Worm (Caenorhabditis elegans) whole organism, late embryonic: ENCODE data around the gene srsx-9.

Experiments used
- ama-1 ChIP-seq: fragments of 150-350 bp; optimal IDR thresholded peaks from 2 replicates; lab custom pipeline; 2014
- ceh-6 ChIP-seq: fragments of 200-800 bp; sonication (Bioruptor generic); optimal IDR thresholded peaks from 2 replicates; lab custom pipeline; 2018; ENCODE audit warnings: mild to moderate bottlenecking, missing genetic modification characterization, missing compliant biosample characterization
- dve-1 ChIP-seq: sonication (generic microtip); optimal IDR thresholded peaks from 2 replicates; lab custom pipeline; 2017; ENCODE audit warnings: antibody characterized with exemption, mild to moderate bottlenecking, missing genetic modification characterization, missing compliant biosample characterization
- elt-2 ChIP-seq: sonication (generic microtip); optimal IDR thresholded peaks from 2 replicates; lab custom pipeline; 2016; ENCODE audit warnings: missing genetic modification reagents, missing genetic modification characterization, missing compliant biosample characterization
- fax-1 ChIP-seq: sonication (generic microtip); optimal IDR thresholded peaks from 2 replicates; lab custom pipeline; 2016; ENCODE audit warnings: missing genotype, missing genetic modification characterization, missing compliant biosample characterization
- hlh-15 ChIP-seq: sonication (generic microtip); optimal IDR thresholded peaks from 2 replicates; lab custom pipeline; 2016; ENCODE audit warnings: missing genetic modification characterization, missing compliant biosample characterization
- hlh-6 ChIP-seq: sonication (generic microtip); optimal IDR thresholded peaks from 2 replicates; lab custom pipeline; 2016; ENCODE audit warnings: missing genotype, missing genetic modification characterization, missing compliant biosample characterization
- madf-2 ChIP-seq: sonication (generic microtip); optimal IDR thresholded peaks from 2 replicates; lab custom pipeline; 2017; ENCODE audit warnings: missing genetic modification characterization, missing compliant biosample characterization
- nhr-232 ChIP-seq: sonication (generic microtip); optimal IDR thresholded peaks from 2 replicates; lab custom pipeline; 2016; ENCODE audit warnings: missing genetic modification characterization, missing compliant biosample characterization
- pag-3 ChIP-seq: sonication (generic microtip); optimal IDR thresholded peaks from 2 replicates; lab custom pipeline; 2016; ENCODE audit warnings: missing compliant biosample characterization, missing genetic modification characterization, borderline replicate concordance
- pha-4 ChIP-seq: fragments of 150-350 bp; optimal IDR thresholded peaks from 2 replicates; lab custom pipeline; 2018; ENCODE audit warnings: missing biosample characterization, missing genetic modification reagents, missing genetic modification characterization
- pros-1 ChIP-seq: fragments of 150-350 bp; optimal IDR thresholded peaks from 2 replicates; lab custom pipeline; 2014; ENCODE audit warnings: missing biosample characterization, missing genetic modification reagents, missing genetic modification characterization
- unc-42 ChIP-seq: sonication (generic microtip); optimal IDR thresholded peaks from 2 replicates; lab custom pipeline; 2016; ENCODE audit warnings: missing genotype, missing genetic modification characterization, missing compliant biosample characterization

DNA sequence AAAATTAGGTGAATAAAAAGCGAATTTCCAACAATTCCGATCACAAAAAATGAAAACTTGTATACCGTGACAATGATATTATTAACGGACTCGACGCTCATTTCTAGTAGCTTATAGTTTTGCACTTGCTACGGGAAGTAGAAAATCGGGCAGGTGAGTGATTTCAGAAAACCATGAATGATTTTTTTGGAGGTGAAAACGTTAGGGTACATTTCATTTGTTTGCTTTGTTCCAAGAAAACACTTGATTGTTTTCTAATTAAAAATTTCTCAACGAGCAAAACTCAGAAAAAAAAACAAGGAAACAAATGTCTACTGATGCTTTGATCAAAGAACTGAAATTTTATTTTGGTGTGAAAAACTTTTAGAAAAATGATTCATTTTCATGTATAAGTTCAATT, 8.0 kb upstream of the srsx-9 start, which contains the start of gene srsx-12:
- no peak for TF ChIP-seq dve-1 (tag; lab: Kevin White, UChicago)
- no peak for TF ChIP-seq unc-42 (tag; lab: Kevin White, UChicago)
- no peak for TF ChIP-seq madf-2 (tag; lab: Kevin White, UChicago)
- no peak for TF ChIP-seq hlh-15
- no peak for TF ChIP-seq pha-4
- TF ChIP-seq elt-2 (tag; lab: Kevin White, UChicago), result no peak
- TF ChIP-seq hlh-6, result no peak
- TF ChIP-seq nhr-232 (tag; lab: Kevin White, UChicago), result no peak
- no peak for TF ChIP-seq pros-1
- TF ChIP-seq pag-3 (tag; lab: Kevin White, UChicago), result no peak
- no peak for TF ChIP-seq ama-1 (lab: Kevin White, UChicago)
- TF ChIP-seq ceh-6 (GFP tag; lab: Kevin White, UChicago), result no peak
- no peak for TF ChIP-seq fax-1 (tag; lab: Kevin White, UChicago)
